Fruit fly (Drosophila melanogaster) whole organism, adult: ENCODE data around the gene Lam.

Experiments used
- CG12768 ChIP-seq: fragments of 200-800 bp; sonication (Bioruptor generic); optimal IDR thresholded peaks from 2 replicates; lab custom pipeline; 2017; ENCODE audit warnings: missing biosample characterization, missing genetic modification characterization, mild to moderate bottlenecking, moderate library complexity, missing genetic modification reagents
- CG14711 ChIP-seq: fragments of 200-800 bp; sonication (Bioruptor generic); optimal IDR thresholded peaks from 2 replicates; lab custom pipeline; 2018; ENCODE audit warnings: missing biosample characterization, mild to moderate bottlenecking, missing genetic modification characterization, moderate library complexity
- CG1620 ChIP-seq: fragments of 200-800 bp; sonication (Bioruptor generic); optimal IDR thresholded peaks from 2 replicates; lab custom pipeline; 2016; ENCODE audit warnings: missing biosample characterization, missing genetic modification characterization
- CG33017 ChIP-seq: fragments of 200-800 bp; sonication (Bioruptor generic); optimal IDR thresholded peaks from 2 replicates; lab custom pipeline; 2018; ENCODE audit warnings: missing biosample characterization, mild to moderate bottlenecking, missing genetic modification characterization, moderate library complexity
- CG5204 ChIP-seq: fragments of 200-800 bp; sonication (Bioruptor generic); optimal IDR thresholded peaks from 2 replicates; lab custom pipeline; 2016; ENCODE audit warnings: missing biosample characterization, missing genetic modification characterization
- CG7045 ChIP-seq: fragments of 200-800 bp; sonication (Bioruptor generic); optimal IDR thresholded peaks from 2 replicates; lab custom pipeline; 2017; ENCODE audit warnings: missing biosample characterization, mild to moderate bottlenecking, missing genetic modification characterization
- cic ChIP-seq: fragments of 200-800 bp; sonication (Bioruptor generic); optimal IDR thresholded peaks from 2 replicates; lab custom pipeline; 2017; ENCODE audit warnings: missing biosample characterization, mild to moderate bottlenecking, missing genetic modification characterization, moderate library complexity
- cnc ChIP-seq, 2 experiments: fragments of >200 bp; optimal IDR thresholded peaks; 2 replicates each; lab custom pipeline; 2017
- kay ChIP-seq: fragments of 200-800 bp; sonication (Bioruptor generic); peaks from one replicate; lab custom pipeline; 2016; ENCODE audit warnings: missing biosample characterization, missing genetic modification characterization, borderline replicate concordance
- tj ChIP-seq: fragments of 200-800 bp; sonication (Bioruptor generic); optimal IDR thresholded peaks from 3 replicates; lab custom pipeline; 2017; ENCODE audit warnings: missing biosample characterization, mild to moderate bottlenecking, missing genetic modification characterization, moderate library complexity
- toe ChIP-seq: fragments of 200-800 bp; sonication (Bioruptor generic); optimal IDR thresholded peaks from 2 replicates; lab custom pipeline; 2016; ENCODE audit warnings: missing biosample characterization, missing genetic modification characterization

DNA sequence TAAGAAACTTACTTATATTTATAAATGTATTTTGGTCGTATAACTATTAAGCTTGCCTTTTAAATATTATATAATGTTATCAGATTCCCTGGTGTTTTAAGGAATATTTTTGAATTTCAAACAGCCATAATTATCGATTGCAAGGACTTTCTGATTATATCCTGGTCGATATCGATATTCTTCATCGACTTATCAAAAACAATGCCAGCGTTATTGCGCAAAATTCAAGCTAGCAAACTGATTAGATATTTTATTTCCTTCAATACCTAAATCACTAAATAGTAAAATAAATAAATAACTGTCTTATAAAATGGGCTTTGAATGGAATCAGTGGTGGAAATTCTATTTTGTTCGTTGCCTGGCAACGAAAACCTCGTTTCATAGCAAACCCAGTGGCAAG is 24.9 kb upstream of the Lam start, which contains the start of gene CG14020:
- TF ChIP-seq CG1620 (GFP tag; lab: Kevin White, UChicago) (no peak), kay (GFP tag; lab: Kevin White, UChicago) (no peak), cic (GFP tag; lab: Kevin White, UChicago) (no peak), CG33017 (no peak), CG7045 (GFP tag; lab: Kevin White, UChicago) (no peak), tj (GFP tag; lab: Kevin White, UChicago) (no peak), CG14711 (tag; lab: Kevin White, UChicago) (no peak), CG12768 (no peak), CG5204 (no peak), toe (GFP tag; lab: Kevin White, UChicago) (no peak), cnc (optimal IDR thresholded peaks at IDR 0.05; lab: Kevin White, UChicago) (no peak)
